Fruit fly (Drosophila melanogaster) whole organism, prepupa: ENCODE data around the gene RpL14.
A peak's percentile ranks its signal among the peaks of the same experiment; 100 is the strongest.

Source experiments
- Blimp-1 ChIP-seq: fragments of 200-800 bp; sonication (Bioruptor generic); optimal IDR thresholded peaks from 3 replicates; lab custom pipeline; 2017; ENCODE audit warnings: missing biosample characterization, missing genetic modification characterization, mild to moderate bottlenecking, moderate library complexity, missing genetic modification reagents
- CG10631 ChIP-seq: fragments of 200-800 bp; sonication (Bioruptor generic); optimal IDR thresholded peaks from 2 replicates; lab custom pipeline; 2016; ENCODE audit warnings: missing biosample characterization, missing genetic modification characterization
- CG15336 ChIP-seq: fragments of 200-800 bp; sonication (Bioruptor generic); IDR thresholded peaks from 2 replicates; pipeline ENCODE4 v1.3.6; 2022; ENCODE audit warnings: missing biosample characterization, missing genetic modification characterization
- CG32006 ChIP-seq: fragments of 200-800 bp; sonication (Bioruptor generic); optimal IDR thresholded peaks from 3 replicates; lab custom pipeline; 2017; ENCODE audit warnings: missing biosample characterization, mild to moderate bottlenecking, missing genetic modification characterization
- CG3919 ChIP-seq: fragments of 200-800 bp; sonication (Bioruptor generic); optimal IDR thresholded peaks from 3 replicates; lab custom pipeline; 2016; ENCODE audit warnings: missing biosample characterization, missing genetic modification characterization
- CG4318 ChIP-seq: fragments of 200-800 bp; sonication (Bioruptor generic); optimal IDR thresholded peaks from 3 replicates; lab custom pipeline; 2017; ENCODE audit warnings: missing biosample characterization, mild to moderate bottlenecking, missing genetic modification characterization
- CG6163 ChIP-seq: fragments of 200-800 bp; sonication (Bioruptor generic); IDR thresholded peaks from 3 replicates; pipeline ENCODE4 v1.3.6; 2022; ENCODE audit warnings: missing biosample characterization, missing genetic modification characterization
- CG6792 ChIP-seq: fragments of 200-800 bp; sonication (Bioruptor generic); optimal IDR thresholded peaks from 3 replicates; lab custom pipeline; 2016; ENCODE audit warnings: missing biosample characterization, missing genetic modification characterization
- CG6808 ChIP-seq: fragments of 200-800 bp; sonication (Bioruptor generic); optimal IDR thresholded peaks from 3 replicates; lab custom pipeline; 2017; ENCODE audit warnings: missing biosample characterization, missing genetic modification characterization, mild to moderate bottlenecking, moderate library complexity, missing genetic modification reagents
- CG6854 ChIP-seq: fragments of 200-800 bp; sonication (Bioruptor generic); optimal IDR thresholded peaks from 2 replicates; lab custom pipeline; 2017; ENCODE audit warnings: missing biosample characterization, mild to moderate bottlenecking, missing genetic modification characterization
- CG8119 ChIP-seq: fragments of 200-800 bp; sonication (Bioruptor generic); IDR thresholded peaks from 3 replicates; pipeline ENCODE4 v1.3.6; 2022; ENCODE audit warnings: missing biosample characterization, missing genetic modification characterization
- Eip78C ChIP-seq: fragments of 200-800 bp; sonication (Bioruptor generic); peaks from one replicate; lab custom pipeline; 2016; ENCODE audit warnings: missing biosample characterization, missing genetic modification characterization
- Ets21C ChIP-seq: fragments of 200-800 bp; sonication (Bioruptor generic); optimal IDR thresholded peaks from 3 replicates; lab custom pipeline; 2016; ENCODE audit warnings: missing biosample characterization, missing genetic modification characterization
- Ets96B ChIP-seq: fragments of 200-800 bp; optimal IDR thresholded peaks from 2 replicates; lab custom pipeline; 2019; ENCODE audit warnings: missing biosample characterization, mild to moderate bottlenecking, missing genetic modification characterization, moderate library complexity
- Gug ChIP-seq: fragments of 200-800 bp; sonication (Bioruptor generic); IDR thresholded peaks from 2 replicates; pipeline ENCODE4 v1.3.6; 2022; ENCODE audit warnings: missing biosample characterization, missing genetic modification characterization
- Hr38 ChIP-seq: sonication (Bioruptor generic); optimal IDR thresholded peaks from 2 replicates; lab custom pipeline; 2016; ENCODE audit warnings: missing biosample characterization, missing genetic modification characterization
- Hr39 ChIP-seq: fragments of 200-800 bp; sonication (Bioruptor generic); optimal IDR thresholded peaks from 2 replicates; lab custom pipeline; 2016; ENCODE audit warnings: missing biosample characterization, missing genetic modification characterization
- Hr4 ChIP-seq: fragments of 200-800 bp; sonication (Bioruptor generic); optimal IDR thresholded peaks from 3 replicates; lab custom pipeline; 2016; ENCODE audit warnings: missing biosample characterization, missing genetic modification characterization
- OdsH ChIP-seq: fragments of 200-800 bp; sonication (Bioruptor generic); optimal IDR thresholded peaks from 3 replicates; lab custom pipeline; 2016; ENCODE audit warnings: missing biosample characterization, missing genetic modification characterization
- acj6 ChIP-seq: fragments of 200-800 bp; sonication (Bioruptor generic); optimal IDR thresholded peaks from 3 replicates; lab custom pipeline; 2016; ENCODE audit warnings: missing biosample characterization, missing genetic modification characterization
- dac ChIP-seq: fragments of 200-800 bp; sonication (Bioruptor generic); optimal IDR thresholded peaks from 2 replicates; lab custom pipeline; 2017; ENCODE audit warnings: missing biosample characterization, mild to moderate bottlenecking, missing genetic modification characterization
- dsx ChIP-seq: fragments of 200-800 bp; optimal IDR thresholded peaks from 3 replicates; lab custom pipeline; 2019; ENCODE audit warnings: missing biosample characterization, mild to moderate bottlenecking, missing genetic modification characterization, moderate library complexity; ENCODE audit not compliant: poor library complexity, severe bottlenecking
- eg ChIP-seq: fragments of 200-800 bp; sonication (Bioruptor generic); IDR thresholded peaks from 3 replicates; pipeline ENCODE4 v1.3.6; 2022; ENCODE audit warnings: missing biosample characterization, missing genetic modification characterization
- esn ChIP-seq: fragments of 200-800 bp; sonication (Bioruptor generic); optimal IDR thresholded peaks from 2 replicates; lab custom pipeline; 2016; ENCODE audit warnings: missing biosample characterization, mild to moderate bottlenecking, missing genetic modification characterization, moderate library complexity
- fkh ChIP-seq: fragments of 200-800 bp; sonication (Bioruptor generic); optimal IDR thresholded peaks from 3 replicates; lab custom pipeline; 2017; ENCODE audit warnings: missing biosample characterization, mild to moderate bottlenecking, missing genetic modification characterization, moderate library complexity
- lz ChIP-seq: fragments of 200-800 bp; sonication (Bioruptor generic); optimal IDR thresholded peaks from 3 replicates; lab custom pipeline; 2016; ENCODE audit warnings: missing biosample characterization, missing genetic modification characterization
- pdm3 ChIP-seq: fragments of 200-800 bp; sonication (Bioruptor generic); optimal IDR thresholded peaks from 3 replicates; lab custom pipeline; 2016; ENCODE audit warnings: missing biosample characterization, missing genetic modification characterization
- salr ChIP-seq, 2 experiments: fragments of 200-800 bp; sonication (Bioruptor generic); optimal IDR thresholded peaks; 3 replicates each; lab custom pipeline; 2016 to 2018; ENCODE audit warnings: missing biosample characterization in 2 of 2, missing genetic modification characterization in 2 of 2, mild to moderate bottlenecking in 1 of 2
- svp ChIP-seq: fragments of 200-800 bp; sonication (Bioruptor generic); peaks from one replicate; lab custom pipeline; 2016; ENCODE audit warnings: missing biosample characterization, missing genetic modification characterization

The RpL14 gene

DNA sequence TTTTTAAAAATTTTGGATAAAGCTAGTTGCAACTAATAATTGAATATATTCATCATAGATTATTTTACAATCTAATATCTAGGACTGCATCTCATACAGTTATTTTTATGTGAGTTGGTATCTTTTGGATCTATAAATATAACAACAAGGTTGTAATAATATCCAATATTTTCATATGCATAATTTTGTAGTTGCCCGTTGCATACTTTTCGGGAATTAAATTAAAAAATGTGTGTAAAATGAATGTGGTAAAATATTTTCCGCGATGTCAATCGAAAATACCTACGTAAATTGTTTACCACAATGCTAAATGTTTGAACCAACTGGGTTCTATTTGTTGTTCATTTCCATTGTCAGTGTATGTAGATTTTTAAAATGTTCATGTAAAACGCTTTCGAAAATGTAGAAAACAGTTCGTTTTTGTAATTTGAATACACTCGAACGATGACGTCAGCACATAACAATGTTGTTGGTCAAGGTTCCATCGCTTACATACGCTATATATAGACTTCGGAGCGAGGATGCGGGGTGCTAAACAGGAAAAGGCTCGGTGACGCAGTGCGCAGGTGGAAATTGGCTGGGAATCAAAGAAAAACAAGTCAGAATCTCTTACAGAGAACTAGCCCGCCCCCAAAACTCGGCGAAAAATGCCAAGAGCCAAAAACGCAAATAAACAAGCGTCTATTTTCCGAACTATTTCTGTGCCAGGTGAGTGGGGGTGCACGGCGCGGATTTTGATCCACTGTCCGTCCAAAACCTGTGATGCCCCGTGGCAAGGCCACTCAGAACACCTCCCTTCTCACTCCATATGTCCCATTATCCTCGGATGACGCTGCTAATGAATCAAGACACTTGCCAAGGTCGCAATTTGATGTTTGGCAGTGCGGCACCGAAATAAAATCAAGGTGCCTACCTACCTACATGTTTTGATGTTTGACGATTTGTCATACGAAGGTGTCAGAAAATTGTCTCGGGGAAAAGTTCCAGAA is 27.3 kb downstream of the RpL14 start:
- no peak for TF ChIP-seq salr (GFP tag; optimal IDR thresholded peaks at IDR 0.05; lab: Kevin White, UChicago)
- TF ChIP-seq CG10631 (GFP tag; lab: Kevin White, UChicago), result no peak
- peak; percentile 86 for TF ChIP-seq dsx (GFP tag; lab: Kevin White, UChicago)
- no peak for TF ChIP-seq Blimp-1 (GFP tag; lab: Kevin White, UChicago)

DNA sequence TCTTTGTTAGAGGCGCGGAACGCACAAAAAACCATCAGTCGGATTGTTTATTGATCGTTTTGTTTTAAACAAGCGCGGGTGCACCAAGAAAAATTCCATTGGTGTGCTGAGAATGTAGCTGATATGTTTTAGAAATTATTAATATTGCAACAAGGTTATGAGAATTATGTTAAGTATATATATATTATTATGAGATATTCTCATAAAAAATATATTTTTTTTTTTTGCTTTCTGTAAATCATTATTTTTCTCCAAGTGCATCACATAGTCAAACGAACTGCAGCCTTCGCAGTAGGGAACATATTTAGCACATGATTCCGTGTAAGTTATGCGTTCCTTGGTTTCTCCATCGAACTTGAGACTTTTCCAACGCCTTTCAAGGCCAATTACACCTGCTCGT is 28.2 kb downstream of the RpL14 start:
- 0 out of 3 replicates have a peak, but pooled peaks have one; percentile 20 for TF ChIP-seq eg (GFP tag; lab: Robert Waterston, UW)
- TF ChIP-seq esn (GFP tag; lab: Kevin White, UChicago), result no peak
- no peak for TF ChIP-seq Ets21C
- TF ChIP-seq CG6163, result peak; percentile 37; the same call in 1 of the 3 replicates
- TF ChIP-seq, all 60 proteins: peak for 2

dm6 chr3L:8629701-8630343 is 29.0 kb downstream of the RpL14 start:
- TF ChIP-seq dsx (GFP tag; lab: Kevin White, UChicago) (no peak), Hr39 (GFP tag; lab: Kevin White, UChicago) (no peak), Hr38 (GFP tag; lab: Kevin White, UChicago) (no peak), Hr4 (no peak), CG10631 (GFP tag; lab: Kevin White, UChicago) (no peak), Ets96B (tag; lab: Kevin White, UChicago) (no peak), CG15336 (GFP tag; lab: Robert Waterston, UW) (no peak)
- TF ChIP-seq, all 60 proteins: peak for 0

- peak; percentile 93 for TF ChIP-seq svp (GFP tag; lab: Kevin White, UChicago)
- TF ChIP-seq fkh (GFP tag; lab: Kevin White, UChicago), result no peak
- TF ChIP-seq, all 60 proteins: peak for 1
Measured at dm6 chr3L:8633614-8634325, 33.0 kb downstream of the RpL14 start, which contains the start of gene Cdc6. Gene Cdc6, minus strand, starts transcription at chr3L:8634069.

DNA sequence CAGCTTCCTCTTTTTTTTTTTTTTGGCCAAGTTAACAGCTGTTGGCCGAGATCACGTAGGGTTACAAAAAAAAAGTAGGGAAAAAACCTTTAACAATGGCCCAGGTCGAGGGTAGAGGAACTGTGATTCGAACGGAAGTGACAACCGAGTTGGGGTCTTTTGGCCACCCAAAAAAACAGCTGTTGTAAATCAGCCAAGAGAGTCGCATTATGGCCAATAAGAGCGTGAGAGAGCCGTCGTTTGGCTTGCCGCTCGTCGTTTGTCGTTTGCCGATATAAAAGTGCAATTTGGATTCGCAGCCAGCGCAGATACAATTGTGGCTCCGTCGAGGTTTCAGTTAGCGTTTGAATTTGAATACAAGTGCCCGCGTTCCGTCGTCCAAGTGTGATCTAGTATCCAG is 39.3 kb downstream of the RpL14 start, which contains the start of gene Cpr66D:
Gene Cpr66D, plus strand, starts transcription at position 301 of the 400 bp plus-strand sequence.
- TF ChIP-seq CG8119 (GFP tag; lab: Robert Waterston, UW), result 0 out of 3 replicates have a peak, but pooled peaks have one; percentile 23
- TF ChIP-seq OdsH, result no peak
- peak; percentile 34 for TF ChIP-seq Hr4

- TF ChIP-seq eg (GFP tag; lab: Robert Waterston, UW) (peak; percentile 42; the same call in 2 of the 3 replicates), CG6854 (GFP tag; lab: Kevin White, UChicago) (no peak), pdm3 (GFP tag; lab: Kevin White, UChicago) (no peak), acj6 (GFP tag; lab: Kevin White, UChicago) (peak; percentile 2), dac (peak; percentile 17), lz (GFP tag; lab: Kevin White, UChicago) (peak; percentile 35), CG4318 (GFP tag; lab: Kevin White, UChicago) (peak; percentile 30), CG3919 (GFP tag; lab: Kevin White, UChicago) (peak; percentile 36), dsx (GFP tag; lab: Kevin White, UChicago) (no peak), CG6808 (GFP tag; lab: Kevin White, UChicago) (no peak), svp (GFP tag; lab: Kevin White, UChicago) (peak; percentile 56), CG32006 (GFP tag; lab: Kevin White, UChicago) (peak; percentile 64), Hr4 (peak; percentile 71), CG15336 (GFP tag; lab: Robert Waterston, UW) (peak; percentile 59), OdsH (peak; percentile 40), Gug (GFP tag; lab: Robert Waterston, UW) (no peak), CG8119 (GFP tag; lab: Robert Waterston, UW) (peak; percentile 44; the same call in 2 of the 3 replicates), CG6792 (GFP tag; lab: Kevin White, UChicago) (peak; percentile 7), Eip78C (GFP tag; lab: Kevin White, UChicago) (peak; percentile 83), Blimp-1 (GFP tag; lab: Kevin White, UChicago) (peak; percentile 85)
Measured at dm6 chr3L:8641049-8641448, 40.2 kb downstream of the RpL14 start.
